Worm (Caenorhabditis elegans) whole organism, L4/young adult: ENCODE data around the gene Y46D2A.3.

Source experiments
- W03F9.2 ChIP-seq: fragments of 150-350 bp; optimal IDR thresholded peaks from 2 replicates; lab custom pipeline; 2014; ENCODE audit warnings: missing biosample characterization, missing genetic modification characterization
- dao-5 ChIP-seq: sonication (generic microtip); optimal IDR thresholded peaks from 2 replicates; lab custom pipeline; 2016; ENCODE audit warnings: missing genotype, missing genetic modification characterization, moderate library complexity, missing compliant biosample characterization
- him-1 ChIP-seq: sonication (generic microtip); optimal IDR thresholded peaks from 2 replicates; lab custom pipeline; 2016; ENCODE audit warnings: missing genotype, missing genetic modification reagents, missing genetic modification characterization, missing compliant biosample characterization

DNA sequence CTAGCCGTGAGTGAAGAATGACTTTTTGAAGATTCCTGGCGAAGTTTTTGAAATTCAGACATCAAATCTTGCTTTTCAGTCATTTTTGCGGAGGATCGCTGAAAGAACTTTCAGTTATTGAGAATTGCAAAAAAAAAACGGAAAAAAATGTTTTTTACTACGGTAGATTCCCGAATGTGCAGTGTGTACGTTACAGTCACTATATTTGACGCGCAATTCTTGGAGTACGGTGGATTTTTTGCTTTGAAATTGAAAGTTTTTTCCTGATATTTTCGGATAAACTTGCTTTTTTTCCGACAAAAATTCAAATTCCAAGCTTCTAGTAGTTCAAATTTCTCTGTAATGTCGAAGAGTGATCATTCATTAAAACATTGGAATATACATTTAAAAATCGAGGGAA lies 15.0 kb upstream of the Y46D2A.3 start, which contains the start of gene F14D2.11:
- TF ChIP-seq him-1 (tag; lab: Kevin White, UChicago) (no peak), W03F9.2 (tag; lab: Kevin White, UChicago) (no peak), dao-5 (tag; lab: Kevin White, UChicago) (no peak)
